Fruit fly (Drosophila melanogaster) whole organism, wandering third instar larva: ENCODE data around the gene CG9672.
A peak's percentile ranks its signal among the peaks of the same experiment; 100 is the strongest.

Experiments used
- Abd-B ChIP-seq: fragments of >200 bp; optimal IDR thresholded peaks from 2 replicates; lab custom pipeline; 2017; ENCODE audit warnings: missing biosample characterization, missing genetic modification characterization
- CG32264 ChIP-seq: fragments of 200-800 bp; sonication (Bioruptor generic); optimal IDR thresholded peaks from 2 replicates; lab custom pipeline; 2016; ENCODE audit warnings: missing biosample characterization, missing genetic modification characterization
- CG9705 ChIP-seq: fragments of 200-800 bp; sonication (Bioruptor generic); optimal IDR thresholded peaks from 2 replicates; lab custom pipeline; 2018; ENCODE audit warnings: missing biosample characterization, mild to moderate bottlenecking, missing genetic modification characterization
- CrebA ChIP-seq: fragments of 200-800 bp; sonication (Bioruptor generic); optimal IDR thresholded peaks from 2 replicates; lab custom pipeline; 2016; ENCODE audit warnings: missing biosample characterization, mild to moderate bottlenecking, missing genetic modification characterization, borderline replicate concordance
- Dfd ChIP-seq: fragments of >200 bp; optimal IDR thresholded peaks from 2 replicates; lab custom pipeline; 2017; ENCODE audit warnings: missing biosample characterization, missing genetic modification characterization
- Dif ChIP-seq: fragments of 200-275, 200-300 bp; sonication (Bioruptor generic); optimal IDR thresholded peaks from 2 replicates; lab custom pipeline; 2018; ENCODE audit warnings: missing biosample characterization, missing genetic modification characterization; ENCODE audit not compliant: partially characterized antibody
- GATAd ChIP-seq: sonication (Bioruptor generic); optimal IDR thresholded peaks from 2 replicates; lab custom pipeline; 2016; ENCODE audit warnings: missing biosample characterization, missing genetic modification characterization
- HLH106 ChIP-seq: fragments of 200-800 bp; optimal IDR thresholded peaks from 3 replicates; lab custom pipeline; 2019; ENCODE audit warnings: missing biosample characterization, mild to moderate bottlenecking, missing genetic modification characterization, moderate library complexity
- Hnf4 ChIP-seq: fragments of 200-800 bp; sonication (Bioruptor generic); optimal IDR thresholded peaks from 2 replicates; lab custom pipeline; 2016; ENCODE audit warnings: missing biosample characterization, mild to moderate bottlenecking, missing genetic modification characterization
- Hr78 ChIP-seq: fragments of >200 bp; optimal IDR thresholded peaks from 2 replicates; lab custom pipeline; 2017; ENCODE audit warnings: missing biosample characterization, missing genetic modification characterization
- Hr83 ChIP-seq: fragments of 200-300 bp; sonication (Bioruptor generic); optimal IDR thresholded peaks from 2 replicates; lab custom pipeline; 2016; ENCODE audit warnings: missing biosample characterization, mild to moderate bottlenecking, missing genetic modification characterization, moderate library complexity; ENCODE audit not compliant: poor library complexity, severe bottlenecking
- Jra ChIP-seq: sonication (Bioruptor generic); optimal IDR thresholded peaks from 2 replicates; lab custom pipeline; 2016; ENCODE audit warnings: missing biosample characterization, missing genetic modification characterization
- Mio ChIP-seq: sonication (Bioruptor generic); optimal IDR thresholded peaks from 2 replicates; lab custom pipeline; 2016; ENCODE audit warnings: missing biosample characterization, missing genetic modification characterization
- Myc ChIP-seq: fragments of >200 bp; optimal IDR thresholded peaks from 2 replicates; lab custom pipeline; 2017
- N ChIP-seq: fragments of >200 bp; optimal IDR thresholded peaks from 2 replicates; lab custom pipeline; 2018; ENCODE audit warnings: missing biosample characterization, missing external identifiers, missing genetic modification characterization
- OdsH ChIP-seq: fragments of 200-800 bp; sonication (Bioruptor generic); optimal IDR thresholded peaks from 2 replicates; lab custom pipeline; 2016; ENCODE audit warnings: missing biosample characterization, mild to moderate bottlenecking, missing genetic modification characterization
- Rel ChIP-seq, 2 experiments: fragments of 200-800 bp; sonication (Bioruptor generic) in 1 of 2; optimal IDR thresholded peaks; 2 replicates in 1 of 2; 3 replicates in 1 of 2; lab custom pipeline; 2016 to 2019; ENCODE audit warnings: mild to moderate bottlenecking in 2 of 2, missing biosample characterization in 2 of 2, missing genetic modification characterization in 2 of 2, moderate library complexity in 1 of 2
- Sp1 ChIP-seq: fragments of 200-800 bp; sonication (Bioruptor generic); optimal IDR thresholded peaks from 3 replicates; lab custom pipeline; 2019; ENCODE audit warnings: missing biosample characterization, mild to moderate bottlenecking, missing genetic modification characterization, moderate library complexity
- Vsx2 ChIP-seq: fragments of 200-300, 225-300 bp; sonication (Bioruptor generic); optimal IDR thresholded peaks from 2 replicates; lab custom pipeline; 2018; ENCODE audit warnings: missing biosample characterization, missing genetic modification characterization; ENCODE audit not compliant: partially characterized antibody
- br ChIP-seq: fragments of 200-800 bp; sonication (Bioruptor generic); optimal IDR thresholded peaks from 2 replicates; lab custom pipeline; 2016; ENCODE audit warnings: missing biosample characterization, missing genetic modification characterization
- brk ChIP-seq: fragments of 200-800 bp; sonication (Bioruptor generic); optimal IDR thresholded peaks from 2 replicates; lab custom pipeline; 2016; ENCODE audit warnings: missing biosample characterization, mild to moderate bottlenecking, missing genetic modification characterization
- dl ChIP-seq, 2 experiments: fragments of 175-275, 200-275 bp in 1 of 2; fragments of 200-275 bp in 1 of 2; sonication (Bioruptor generic); optimal IDR thresholded peaks; lab custom pipeline; 2018; ENCODE audit warnings: mild to moderate bottlenecking in 2 of 2, missing biosample characterization in 2 of 2, missing genetic modification characterization in 2 of 2, moderate library complexity in 2 of 2; ENCODE audit not compliant: partially characterized antibody in 2 of 2, insufficient read depth in 1 of 2
- dmrt93B ChIP-seq: fragments of 200-800 bp; sonication (Bioruptor generic); optimal IDR thresholded peaks from 2 replicates; lab custom pipeline; 2018; ENCODE audit warnings: missing biosample characterization, mild to moderate bottlenecking, missing genetic modification characterization
- dsf ChIP-seq: sonication (Bioruptor generic); optimal IDR thresholded peaks from 2 replicates; lab custom pipeline; 2016; ENCODE audit warnings: missing biosample characterization, missing genetic modification characterization, borderline replicate concordance
- ey ChIP-seq: fragments of 200-800 bp; sonication (Bioruptor generic); optimal IDR thresholded peaks from 2 replicates; lab custom pipeline; 2016; ENCODE audit warnings: missing biosample characterization, missing genetic modification characterization
- foxo ChIP-seq, 2 experiments: fragments of 200-800 bp; sonication (Bioruptor generic); optimal IDR thresholded peaks; 2 replicates in 1 of 2; 3 replicates in 1 of 2; lab custom pipeline; 2016 to 2017; ENCODE audit warnings: missing biosample characterization in 2 of 2, missing genetic modification characterization in 2 of 2
- fru ChIP-seq: fragments of 200-800 bp; sonication (Bioruptor generic); optimal IDR thresholded peaks from 3 replicates; lab custom pipeline; 2016; ENCODE audit warnings: missing biosample characterization, mild to moderate bottlenecking, missing genetic modification characterization
- h ChIP-seq: fragments of 200-800 bp; sonication (Bioruptor generic); optimal IDR thresholded peaks from 3 replicates; lab custom pipeline; 2016; ENCODE audit warnings: missing biosample characterization, mild to moderate bottlenecking, missing genetic modification characterization
- jim ChIP-seq: fragments of 175-275, 200-325 bp; sonication (Bioruptor generic); optimal IDR thresholded peaks from 2 replicates; lab custom pipeline; 2016; ENCODE audit warnings: missing biosample characterization, mild to moderate bottlenecking, missing genetic modification characterization
- lola ChIP-seq: fragments of >200 bp; optimal IDR thresholded peaks from 2 replicates; lab custom pipeline; 2017; ENCODE audit warnings: missing biosample characterization, missing genetic modification characterization
- psq ChIP-seq: fragments of 200-800 bp; sonication (Bioruptor generic); optimal IDR thresholded peaks from 3 replicates; lab custom pipeline; 2017; ENCODE audit warnings: missing biosample characterization, mild to moderate bottlenecking, missing genetic modification characterization, moderate library complexity
- rgr ChIP-seq: fragments of 200-800 bp; sonication (Bioruptor generic); optimal IDR thresholded peaks from 3 replicates; lab custom pipeline; 2016; ENCODE audit warnings: missing biosample characterization, mild to moderate bottlenecking, missing genetic modification characterization
- sage ChIP-seq: fragments of 200-800 bp; sonication (Bioruptor generic); optimal IDR thresholded peaks from 2 replicates; lab custom pipeline; 2016; ENCODE audit warnings: missing biosample characterization, mild to moderate bottlenecking, missing genetic modification characterization
- sv ChIP-seq: fragments of 200-800 bp; sonication (Bioruptor generic); optimal IDR thresholded peaks from 3 replicates; lab custom pipeline; 2016; ENCODE audit warnings: missing biosample characterization, missing genetic modification characterization
- tai ChIP-seq: sonication (Bioruptor generic); optimal IDR thresholded peaks from 2 replicates; lab custom pipeline; 2016; ENCODE audit warnings: missing biosample characterization, missing genetic modification characterization
- usp ChIP-seq: fragments of >200 bp; optimal IDR thresholded peaks from 2 replicates; lab custom pipeline; 2017; ENCODE audit warnings: missing biosample characterization, missing genetic modification characterization
- woc ChIP-seq: sonication (Bioruptor generic); optimal IDR thresholded peaks from 2 replicates; lab custom pipeline; 2016; ENCODE audit warnings: missing biosample characterization, mild to moderate bottlenecking, missing genetic modification characterization

The CG9672 gene

dm6 chrX:16733244-16733643 is 26.6 kb upstream of the CG9672 start:
- TF ChIP-seq Hnf4 = no peak
- TF ChIP-seq lola (GFP tag; lab: Kevin White, UChicago) = no peak
- no peak for TF ChIP-seq CrebA (GFP tag; lab: Kevin White, UChicago)
- TF ChIP-seq Mio (GFP tag; lab: Kevin White, UChicago) = no peak
- no peak for TF ChIP-seq CG9705 (GFP tag; lab: Kevin White, UChicago)
- TF ChIP-seq brk = no peak
- TF ChIP-seq rgr (GFP tag; lab: Kevin White, UChicago) = no peak

dm6 chrX:16730791-16731190 is 24.1 kb upstream of the CG9672 start, which contains the start of gene TwdlX:
Gene TwdlX, plus strand, starts transcription at chrX:16731091.
- TF ChIP-seq brk (no peak), HLH106 (tag; lab: Kevin White, UChicago) (no peak), N (GFP tag; lab: Kevin White, UChicago) (no peak), Hnf4 (no peak), rgr (GFP tag; lab: Kevin White, UChicago) (no peak), OdsH (no peak), sage (GFP tag; lab: Kevin White, UChicago) (no peak), Vsx2 (GFP tag; lab: Kevin White, UChicago) (no peak), Rel (GFP tag; optimal IDR thresholded peaks at IDR 0.05; lab: Kevin White, UChicago) (no peak), Rel (tag; optimal IDR thresholded peaks at IDR 0.05; lab: Kevin White, UChicago) (no peak), Myc (no peak), Hr83 (GFP tag; lab: Kevin White, UChicago) (no peak), lola (GFP tag; lab: Kevin White, UChicago) (no peak), Hr78 (GFP tag; lab: Kevin White, UChicago) (no peak), br (no peak), GATAd (GFP tag; lab: Kevin White, UChicago) (no peak), psq (GFP tag; lab: Kevin White, UChicago) (no peak), dsf (GFP tag; lab: Kevin White, UChicago) (no peak), foxo (GFP tag; optimal IDR thresholded peaks at IDR 0.05; lab: Kevin White, UChicago) (no peak)

dm6 chrX:16724544-16724943 is 17.9 kb upstream of the CG9672 start:
- TF ChIP-seq fru (GFP tag; lab: Kevin White, UChicago) (peak; percentile 5), OdsH (no peak)

- peak; percentile 74 for TF ChIP-seq sv (GFP tag; lab: Kevin White, UChicago)
- TF ChIP-seq Vsx2 (GFP tag; lab: Kevin White, UChicago) = no peak
- TF ChIP-seq Rel (GFP tag; optimal IDR thresholded peaks at IDR 0.05; lab: Kevin White, UChicago) = no peak
- TF ChIP-seq Rel (tag; optimal IDR thresholded peaks at IDR 0.05; lab: Kevin White, UChicago) = no peak
- TF ChIP-seq Dfd = no peak
- TF ChIP-seq Mio (GFP tag; lab: Kevin White, UChicago) = no peak
- peak; percentile 65 for TF ChIP-seq HLH106 (tag; lab: Kevin White, UChicago)
- TF ChIP-seq ey (GFP tag; lab: Kevin White, UChicago) = peak; percentile 80
- peak; percentile 39 for TF ChIP-seq psq (GFP tag; lab: Kevin White, UChicago)
- peak; percentile 31 to 42 for TF ChIP-seq dl (GFP tag; optimal IDR thresholded peaks at IDR 0.05; lab: Kevin White, UChicago; ENCODE audit: insufficient read depth in 1 of 2, partially characterized antibody in 2 of 2)
- peak in 1 of 2 experiments; percentile 64 for TF ChIP-seq foxo (GFP tag; optimal IDR thresholded peaks at IDR 0.05; lab: Kevin White, UChicago)
- no peak for TF ChIP-seq sage (GFP tag; lab: Kevin White, UChicago)
- peak; percentile 19 for TF ChIP-seq brk
- peak; percentile 3 for TF ChIP-seq Dif
- no peak for TF ChIP-seq Hr83 (GFP tag; lab: Kevin White, UChicago)
- peak; percentile 79 for TF ChIP-seq rgr (GFP tag; lab: Kevin White, UChicago)
- TF ChIP-seq Sp1 (GFP tag; lab: Kevin White, UChicago) = peak; percentile 78
- no peak for TF ChIP-seq usp
- no peak for TF ChIP-seq Abd-B
- TF ChIP-seq CG9705 (GFP tag; lab: Kevin White, UChicago) = no peak
- TF ChIP-seq h (GFP tag; lab: Kevin White, UChicago) = peak; percentile 59
- TF ChIP-seq Jra (GFP tag; lab: Kevin White, UChicago) = peak; percentile 30
- TF ChIP-seq tai (GFP tag; lab: Kevin White, UChicago) = peak; percentile 31
- peak; percentile 40 for TF ChIP-seq dmrt93B (GFP tag; lab: Kevin White, UChicago)
- no peak for TF ChIP-seq Myc
- TF ChIP-seq CrebA (GFP tag; lab: Kevin White, UChicago) = peak; percentile 40
- no peak for TF ChIP-seq CG32264 (GFP tag; lab: Kevin White, UChicago)
- peak; percentile 72 for TF ChIP-seq OdsH
- TF ChIP-seq N (GFP tag; lab: Kevin White, UChicago) = no peak
- TF ChIP-seq lola (GFP tag; lab: Kevin White, UChicago) = no peak
- TF ChIP-seq Hr78 (GFP tag; lab: Kevin White, UChicago) = no peak
- TF ChIP-seq Hnf4 = peak; percentile 49
- no peak for TF ChIP-seq jim (GFP tag; lab: Kevin White, UChicago)
- peak; percentile 43 for TF ChIP-seq woc
- TF ChIP-seq br = peak; percentile 56
- TF ChIP-seq fru (GFP tag; lab: Kevin White, UChicago) = peak; percentile 68
- TF ChIP-seq GATAd (GFP tag; lab: Kevin White, UChicago) = no peak
Observed at dm6 chrX:16723203-16724173, 16.8 kb upstream of the CG9672 start.
